Fruit fly (Drosophila melanogaster) Kc167 (cell line): ENCODE measurements around the gene CG5886.

Experiments used
- Myc ChIP-seq: fragments of >200 bp; optimal IDR thresholded peaks from 2 replicates; lab custom pipeline; 2017; ENCODE audit warnings: missing external identifiers
- Sin3A ChIP-seq: fragments of >200 bp; optimal IDR thresholded peaks from 2 replicates; lab custom pipeline; 2018; ENCODE audit warnings: missing external identifiers
- h ChIP-seq: fragments of >200 bp; optimal IDR thresholded peaks from 3 replicates; lab custom pipeline; 2018; ENCODE audit warnings: missing external identifiers
- insv ChIP-seq: fragments of >200 bp; optimal IDR thresholded peaks from 3 replicates; lab custom pipeline; 2018; ENCODE audit warnings: missing external identifiers
- psq ChIP-seq: fragments of >200 bp; optimal IDR thresholded peaks from 2 replicates; lab custom pipeline; 2017; ENCODE audit warnings: missing external identifiers
- ttk ChIP-seq: sonication (Bioruptor generic); optimal IDR thresholded peaks from 2 replicates; lab custom pipeline; 2017; ENCODE audit warnings: missing external identifiers

The CG5886 gene

DNA sequence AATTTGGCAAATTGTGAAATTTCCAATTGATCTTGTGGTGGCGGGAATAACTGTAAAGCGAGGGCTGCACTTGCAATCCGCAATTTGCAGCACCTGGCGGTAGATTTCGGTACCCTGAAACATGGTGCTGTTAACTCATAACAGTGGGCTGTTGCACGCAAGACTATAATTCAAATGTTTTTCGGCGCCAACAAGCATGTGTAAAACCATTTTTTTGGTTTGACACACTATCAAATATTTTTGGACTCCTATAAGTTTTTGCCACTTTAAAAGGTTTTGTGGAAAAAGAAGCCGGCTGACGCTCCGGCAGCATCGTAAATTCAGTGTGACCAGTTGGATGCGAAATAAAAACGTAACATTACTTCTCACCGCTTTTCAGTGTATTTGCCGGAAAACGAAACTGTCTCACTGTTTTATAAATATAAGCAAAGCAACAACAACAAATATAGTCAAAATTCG, at the start of gene CG5886, which contains the start of gene CG14545:
CG5886 (plus strand) TSS at position 409 of the 459 bp plus-strand sequence.
CG14545 (minus strand) TSS at position 68 of the 459 bp plus-strand sequence.
- no peak for TF ChIP-seq Myc
- no peak for TF ChIP-seq insv
- TF ChIP-seq ttk (lab: Kevin White, UChicago) = no peak
- no peak for TF ChIP-seq h (lab: Kevin White, UChicago)
- no peak for TF ChIP-seq psq (lab: Kevin White, UChicago)
- no peak for TF ChIP-seq Sin3A (lab: Kevin White, UChicago)

dm6 chr3R:25806145-25806544, 45.3 kb upstream of the CG5886 start, which contains the start of gene BG642167:
Gene BG642167 (plus strand): TSS chr3R:25806445.
- TF ChIP-seq ttk (lab: Kevin White, UChicago) = no peak
- TF ChIP-seq insv = no peak
- no peak for TF ChIP-seq Myc
- TF ChIP-seq Sin3A (lab: Kevin White, UChicago) = no peak
- TF ChIP-seq psq (lab: Kevin White, UChicago) = no peak
- TF ChIP-seq h (lab: Kevin White, UChicago) = no peak

DNA sequence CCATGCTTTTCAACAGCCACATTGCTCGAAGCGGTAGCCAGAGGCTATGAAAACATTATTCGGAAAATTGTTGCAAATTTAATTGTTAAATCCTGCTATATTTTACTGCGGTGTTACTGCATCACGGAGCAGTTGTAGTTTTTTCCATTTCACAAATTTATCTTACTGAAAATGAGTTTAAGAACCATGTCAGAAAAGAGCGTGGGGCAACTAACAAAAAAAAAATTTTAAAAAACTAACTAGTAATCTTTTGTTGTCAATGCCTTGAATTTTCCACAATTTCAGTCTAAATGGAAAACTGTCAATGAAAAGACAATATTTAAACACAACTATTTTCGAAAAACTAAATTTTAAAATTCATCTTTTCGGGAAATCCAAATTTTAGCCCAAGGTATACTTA, 40.6 kb upstream of the CG5886 start, which contains the start of gene CG5024:
CG5024 (plus strand) TSS at position 301 of the 400 bp plus-strand sequence.
- TF ChIP-seq ttk (lab: Kevin White, UChicago) = no peak
- no peak for TF ChIP-seq h (lab: Kevin White, UChicago)
- no peak for TF ChIP-seq Sin3A (lab: Kevin White, UChicago)
- no peak for TF ChIP-seq psq (lab: Kevin White, UChicago)
- no peak for TF ChIP-seq Myc
- TF ChIP-seq insv = no peak

- no peak for TF ChIP-seq Myc
- no peak for TF ChIP-seq Sin3A (lab: Kevin White, UChicago)
- TF ChIP-seq psq (lab: Kevin White, UChicago) = no peak
- TF ChIP-seq ttk (lab: Kevin White, UChicago) = no peak
- no peak for TF ChIP-seq insv
- no peak for TF ChIP-seq h (lab: Kevin White, UChicago)
These were observed 39.8 kb upstream of the CG5886 start, which contains the start of the genes Acam and CG17770 for dm6 chr3R:25811611-25812010. Gene Acam (plus strand): TSS chr3R:25811911. Gene CG17770 (plus strand): TSS chr3R:25811911.

DNA sequence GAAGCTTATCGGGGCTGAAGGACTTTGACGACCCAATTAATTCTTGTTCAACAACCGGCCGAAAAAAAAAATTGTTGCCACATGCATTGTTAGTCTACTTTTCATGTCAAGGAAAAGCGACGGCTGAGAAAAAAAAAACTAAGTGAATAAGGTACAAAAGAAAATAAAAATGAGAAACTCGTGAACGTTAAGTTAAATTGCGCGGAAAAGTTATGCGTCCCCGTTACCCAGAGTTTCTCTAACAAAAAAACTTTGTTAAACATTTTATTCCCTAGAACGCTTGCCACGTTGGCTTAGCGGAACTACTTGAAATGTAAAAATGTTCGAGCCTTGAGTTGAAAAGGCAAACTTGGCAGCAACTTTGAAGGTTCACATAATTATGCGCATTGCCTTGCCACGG, 36.3 kb upstream of the CG5886 start, which contains the start of gene CG14354:
CG14354 (plus strand) TSS at position 301 of the 400 bp plus-strand sequence.
- no peak for TF ChIP-seq ttk (lab: Kevin White, UChicago)
- TF ChIP-seq psq (lab: Kevin White, UChicago) = no peak
- no peak for TF ChIP-seq Myc
- TF ChIP-seq insv = no peak
- no peak for TF ChIP-seq h (lab: Kevin White, UChicago)
- TF ChIP-seq Sin3A (lab: Kevin White, UChicago) = no peak

dm6 chr3R:25829598-25829997, 21.8 kb upstream of the CG5886 start, which contains the start of gene Mst57Dc:
Gene Mst57Dc (minus strand): TSS chr3R:25829698.
- TF ChIP-seq Sin3A (lab: Kevin White, UChicago) (no peak), insv (no peak), h (lab: Kevin White, UChicago) (no peak)

- TF ChIP-seq h (lab: Kevin White, UChicago) = no peak
- TF ChIP-seq psq (lab: Kevin White, UChicago) = no peak
- no peak for TF ChIP-seq Myc
- TF ChIP-seq insv = no peak
- TF ChIP-seq Sin3A (lab: Kevin White, UChicago) = no peak
These were observed 21.3 kb upstream of the CG5886 start, which contains the start of gene Sfp96F for dm6 chr3R:25830128-25830527. Gene Sfp96F (minus strand): TSS chr3R:25830228.

DNA sequence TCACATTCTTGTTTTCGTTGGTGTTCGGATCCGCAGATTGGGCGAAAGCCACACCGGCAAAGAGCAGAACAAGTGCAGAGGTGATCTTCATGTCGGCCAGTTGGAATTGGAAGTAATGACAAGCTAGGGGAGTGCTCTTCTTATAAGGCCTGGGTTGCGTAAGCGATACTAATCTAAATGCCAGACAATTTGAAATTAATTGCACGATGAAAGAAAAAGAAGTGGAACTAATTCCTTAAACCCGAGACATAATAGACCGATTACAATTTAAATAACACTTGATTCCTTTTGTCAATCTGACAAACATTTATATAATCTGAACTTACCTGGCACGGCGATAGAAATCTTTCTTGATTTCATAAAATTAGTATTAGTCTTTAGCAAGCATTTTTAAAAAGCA, 20.6 kb upstream of the CG5886 start, which contains the start of gene Mst57Db:
Mst57Db (minus strand) TSS at position 101 of the 400 bp plus-strand sequence.
- TF ChIP-seq Myc (no peak), Sin3A (lab: Kevin White, UChicago) (no peak), psq (lab: Kevin White, UChicago) (no peak), ttk (lab: Kevin White, UChicago) (no peak), insv (no peak), h (lab: Kevin White, UChicago) (no peak)

dm6 chr3R:25831799-25832280, 19.6 kb upstream of the CG5886 start, which contains the start of the genes Mst57Da and alpha4GT2:
Gene Mst57Da (minus strand): TSS chr3R:25831899.
Gene alpha4GT2 (plus strand): TSS chr3R:25832230.
- TF ChIP-seq h (lab: Kevin White, UChicago) (no peak), Sin3A (lab: Kevin White, UChicago) (no peak), Myc (no peak), ttk (lab: Kevin White, UChicago) (no peak), psq (lab: Kevin White, UChicago) (no peak), insv (no peak)

dm6 chr3R:25854825-25855224, 3.4 kb downstream of the CG5886 start:
- TF ChIP-seq h (lab: Kevin White, UChicago) (no peak), psq (lab: Kevin White, UChicago) (no peak), Myc (no peak), Sin3A (lab: Kevin White, UChicago) (no peak), insv (no peak), ttk (lab: Kevin White, UChicago) (no peak)

- no peak for TF ChIP-seq ttk (lab: Kevin White, UChicago)
- no peak for TF ChIP-seq Myc
- TF ChIP-seq insv = no peak
- TF ChIP-seq psq (lab: Kevin White, UChicago) = no peak
- TF ChIP-seq h (lab: Kevin White, UChicago) = no peak
- no peak for TF ChIP-seq Sin3A (lab: Kevin White, UChicago)
These were observed 4.3 kb downstream of the CG5886 start, which contains the start of gene CG5890 for dm6 chr3R:25855594-25856305. Gene CG5890 (plus strand): TSS chr3R:25856154.

DNA sequence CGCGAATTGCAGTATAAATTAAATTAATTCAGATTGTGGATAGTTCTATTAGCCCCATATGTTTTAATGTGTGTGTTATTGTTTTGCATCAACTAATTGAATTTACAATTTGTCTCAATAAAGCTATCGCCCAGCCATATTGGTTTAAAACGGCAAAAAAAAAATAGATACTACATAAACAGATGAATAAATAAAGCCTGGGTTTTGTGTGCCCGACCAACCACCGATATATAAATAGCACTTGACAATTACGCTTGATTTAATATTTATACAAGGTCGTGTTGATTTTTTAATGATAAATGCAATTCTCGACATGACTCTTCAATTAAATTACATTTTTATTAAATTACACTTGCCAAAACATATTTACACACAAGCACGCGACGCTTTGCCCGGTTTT, 19.0 kb downstream of the CG5886 start:
- no peak for TF ChIP-seq h (lab: Kevin White, UChicago)
- no peak for TF ChIP-seq psq (lab: Kevin White, UChicago)
- TF ChIP-seq Sin3A (lab: Kevin White, UChicago) = no peak
- TF ChIP-seq ttk (lab: Kevin White, UChicago) = no peak
- no peak for TF ChIP-seq Myc
- TF ChIP-seq insv = no peak
